Fruit fly (Drosophila melanogaster) whole organism, embryonic: Measurements from ENCODE around the gene CG13108.

Source experiments
- CG1024 ChIP-seq: fragments of 200-800 bp; sonication (Bioruptor generic); IDR thresholded peaks from 2 replicates; pipeline ENCODE4 v1.3.6; 2022; ENCODE audit warnings: missing biosample characterization, missing genetic modification characterization
- CG11398 ChIP-seq: fragments of 200-800 bp; sonication (Bioruptor generic); optimal IDR thresholded peaks from 2 replicates; lab custom pipeline; 2016; ENCODE audit warnings: missing biosample characterization, missing genetic modification characterization
- CG11695 ChIP-seq: fragments of 200-800 bp; sonication (Bioruptor generic); IDR thresholded peaks from 3 replicates; pipeline ENCODE4 v1.3.6; 2022; ENCODE audit warnings: missing biosample characterization, missing genetic modification characterization
- CG12299 ChIP-seq: fragments of 200-800 bp; sonication (Bioruptor generic); optimal IDR thresholded peaks from 2 replicates; lab custom pipeline; 2018; ENCODE audit warnings: missing biosample characterization, mild to moderate bottlenecking, missing genetic modification characterization
- CG14860 ChIP-seq: fragments of 200-800 bp; sonication (Bioruptor generic); IDR thresholded peaks from 3 replicates; pipeline ENCODE4 v1.3.6; 2022; ENCODE audit warnings: missing biosample characterization, missing genetic modification characterization; ENCODE audit not compliant: partially characterized antibody
- CG17829 ChIP-seq: fragments of 200-800 bp; optimal IDR thresholded peaks from 2 replicates; lab custom pipeline; 2019; ENCODE audit warnings: missing biosample characterization, mild to moderate bottlenecking, missing genetic modification characterization, moderate library complexity
- CG18599 ChIP-seq: fragments of 200-800 bp; sonication (Bioruptor generic); optimal IDR thresholded peaks from 3 replicates; lab custom pipeline; 2017; ENCODE audit warnings: missing biosample characterization, missing genetic modification characterization, mild to moderate bottlenecking, moderate library complexity, missing genetic modification reagents
- CG18619 ChIP-seq: fragments of 200-800 bp; sonication (Bioruptor generic); optimal IDR thresholded peaks from 3 replicates; lab custom pipeline; 2017; ENCODE audit warnings: missing biosample characterization, mild to moderate bottlenecking, missing genetic modification characterization
- CG18764 ChIP-seq: fragments of 200-800 bp; sonication (Bioruptor generic); optimal IDR thresholded peaks from 3 replicates; lab custom pipeline; 2016; ENCODE audit warnings: missing biosample characterization, missing genetic modification characterization
- CG30431 ChIP-seq: fragments of 200-800 bp; sonication (Bioruptor generic); optimal IDR thresholded peaks from 2 replicates; lab custom pipeline; 2017; ENCODE audit warnings: missing biosample characterization, missing genetic modification characterization
- CG31224 ChIP-seq: fragments of 200-800 bp; sonication (Bioruptor generic); IDR thresholded peaks from 2 replicates; pipeline ENCODE4 v1.3.6; 2022; ENCODE audit warnings: missing biosample characterization, missing genetic modification characterization
- CG33557 ChIP-seq: fragments of 200-800 bp; sonication (Bioruptor generic); optimal IDR thresholded peaks from 2 replicates; lab custom pipeline; 2019; ENCODE audit warnings: missing biosample characterization, mild to moderate bottlenecking, missing genetic modification characterization, moderate library complexity
- CG3847 ChIP-seq: fragments of 200-800 bp; sonication (Bioruptor generic); IDR thresholded peaks from 2 replicates; pipeline ENCODE4 v1.3.6; 2022; ENCODE audit warnings: missing biosample characterization, missing genetic modification characterization
- CG43689 ChIP-seq: fragments of 200-800 bp; sonication (Bioruptor generic); IDR thresholded peaks from 2 replicates; pipeline ENCODE4 v1.3.6; 2022; ENCODE audit warnings: missing biosample characterization, missing genetic modification characterization
- CG4617 ChIP-seq: fragments of 200-800 bp; sonication (Bioruptor generic); optimal IDR thresholded peaks from 3 replicates; lab custom pipeline; 2016; ENCODE audit warnings: missing biosample characterization, missing genetic modification characterization, borderline replicate concordance
- CG7372 ChIP-seq: fragments of 200-800 bp; sonication (Bioruptor generic); IDR thresholded peaks from 2 replicates; pipeline ENCODE4 v1.3.6; 2022; ENCODE audit warnings: missing biosample characterization, missing genetic modification characterization
- CG7556 ChIP-seq: fragments of 200-800 bp; sonication (Bioruptor generic); optimal IDR thresholded peaks from 2 replicates; lab custom pipeline; 2017; ENCODE audit warnings: missing biosample characterization, mild to moderate bottlenecking, missing genetic modification characterization
- CG8281 ChIP-seq: fragments of 200-800 bp; sonication (Bioruptor generic); optimal IDR thresholded peaks from 2 replicates; lab custom pipeline; 2018; ENCODE audit warnings: missing biosample characterization, mild to moderate bottlenecking, missing genetic modification characterization, moderate library complexity
- CG8765 ChIP-seq: fragments of 200-800 bp; sonication (Bioruptor generic); IDR thresholded peaks from 2 replicates; pipeline ENCODE4 v1.3.6; 2022; ENCODE audit warnings: missing biosample characterization, missing genetic modification characterization
- CG9437 ChIP-seq: fragments of 200-800 bp; sonication (Bioruptor generic); optimal IDR thresholded peaks from 2 replicates; lab custom pipeline; 2018; ENCODE audit warnings: missing biosample characterization, mild to moderate bottlenecking, missing genetic modification characterization
- Dfd ChIP-seq, 2 experiments: fragments of >200 bp; optimal IDR thresholded peaks; 2 replicates each; lab custom pipeline; 2017; ENCODE audit warnings: missing biosample characterization in 2 of 2, missing genetic modification characterization in 2 of 2
- Dip2 ChIP-seq: fragments of 200-800 bp; sonication (Bioruptor generic); IDR thresholded peaks from 2 replicates; pipeline ENCODE4 v1.3.6; 2022; ENCODE audit warnings: missing biosample characterization, missing genetic modification characterization
- Elba2 ChIP-seq: fragments of 200-800 bp; sonication (Bioruptor generic); optimal IDR thresholded peaks from 3 replicates; lab custom pipeline; 2016; ENCODE audit warnings: missing biosample characterization, missing genetic modification characterization
- GATAe ChIP-seq: fragments of 200-800 bp; sonication (Bioruptor generic); conservative IDR thresholded peaks from 2 replicates; pipeline ENCODE4 v1.3.6; 2022; ENCODE audit warnings: missing biosample characterization, missing genetic modification characterization
- H15 ChIP-seq: fragments of 200-800 bp; sonication (Bioruptor generic); IDR thresholded peaks from 3 replicates; pipeline ENCODE4 v1.3.6; 2022; ENCODE audit warnings: missing biosample characterization, missing genetic modification characterization
- HLH54F ChIP-seq: fragments of 200-800 bp; sonication (Bioruptor generic); optimal IDR thresholded peaks from 3 replicates; lab custom pipeline; 2016; ENCODE audit warnings: missing biosample characterization, missing genetic modification characterization
- Hr3 ChIP-seq: fragments of 200-800 bp; sonication (Bioruptor generic); optimal IDR thresholded peaks from 3 replicates; lab custom pipeline; 2016; ENCODE audit warnings: missing biosample characterization, missing genetic modification characterization
- MBD-R2 ChIP-seq: fragments of 200-800 bp; sonication (Bioruptor generic); IDR thresholded peaks from 2 replicates; pipeline ENCODE4 v1.3.6; 2022; ENCODE audit warnings: missing biosample characterization, missing genetic modification characterization
- Oaz ChIP-seq: fragments of 200-800 bp; sonication (Bioruptor generic); IDR thresholded peaks from 2 replicates; pipeline ENCODE4 v1.3.6; 2022; ENCODE audit warnings: missing biosample characterization, missing genetic modification characterization
- PHDP ChIP-seq: fragments of 200-800 bp; sonication (Bioruptor generic); optimal IDR thresholded peaks from 3 replicates; lab custom pipeline; 2018; ENCODE audit warnings: missing biosample characterization, mild to moderate bottlenecking, missing genetic modification characterization, moderate library complexity
- Ravus ChIP-seq: fragments of 200-800 bp; sonication (Bioruptor generic); IDR thresholded peaks from 2 replicates; pipeline ENCODE4 v1.3.6; 2022; ENCODE audit warnings: missing biosample characterization, missing genetic modification characterization
- Sox100B ChIP-seq: fragments of 200-800 bp; sonication (Bioruptor generic); optimal IDR thresholded peaks from 3 replicates; lab custom pipeline; 2018; ENCODE audit warnings: missing biosample characterization, mild to moderate bottlenecking, missing genetic modification characterization
- Stat92E ChIP-seq, 3 experiments: fragments of >200 bp in 2 of 3; fragments of 200-800 bp in 1 of 3; sonication (Bioruptor generic) in 1 of 3; optimal IDR thresholded peaks; 2 replicates each; lab custom pipeline; 2017 to 2019; ENCODE audit warnings: missing biosample characterization in 3 of 3, missing genetic modification characterization in 3 of 3, mild to moderate bottlenecking in 1 of 3, moderate library complexity in 1 of 3
- abd-A ChIP-seq: fragments of 200-800 bp; sonication (Bioruptor generic); optimal IDR thresholded peaks from 3 replicates; lab custom pipeline; 2019; ENCODE audit warnings: missing biosample characterization, mild to moderate bottlenecking, missing genetic modification characterization, moderate library complexity
- ash1 ChIP-seq: fragments of 200-800 bp; sonication (Bioruptor generic); optimal IDR thresholded peaks from 2 replicates; lab custom pipeline; 2018; ENCODE audit warnings: missing biosample characterization, mild to moderate bottlenecking, missing genetic modification characterization
- dmrt11E ChIP-seq: fragments of 200-800 bp; sonication (Bioruptor generic); optimal IDR thresholded peaks from 3 replicates; lab custom pipeline; 2018; ENCODE audit warnings: missing biosample characterization, mild to moderate bottlenecking, missing genetic modification characterization, moderate library complexity
- eve ChIP-seq, 2 experiments: fragments of >200 bp; optimal IDR thresholded peaks; 2 replicates each; lab custom pipeline; 2017; ENCODE audit warnings: missing biosample characterization in 2 of 2, missing genetic modification characterization in 2 of 2
- gce ChIP-seq: fragments of 200-800 bp; sonication (Bioruptor generic); IDR thresholded peaks from 3 replicates; pipeline ENCODE4 v1.3.6; 2022; ENCODE audit warnings: missing biosample characterization, missing genetic modification characterization
- gfzf ChIP-seq: fragments of 200-800 bp; sonication (Bioruptor generic); optimal IDR thresholded peaks from 2 replicates; lab custom pipeline; 2016; ENCODE audit warnings: missing biosample characterization, mild to moderate bottlenecking, missing genetic modification characterization, moderate library complexity
- hbn ChIP-seq: fragments of 200-800 bp; sonication (Bioruptor generic); IDR thresholded peaks from 2 replicates; pipeline ENCODE4 v1.3.6; 2022; ENCODE audit warnings: missing biosample characterization, missing genetic modification characterization; ENCODE audit not compliant: partially characterized antibody
- jigr1 ChIP-seq: fragments of 200-800 bp; sonication (Bioruptor generic); IDR thresholded peaks from 3 replicates; pipeline ENCODE4 v1.3.6; 2022; ENCODE audit warnings: missing biosample characterization, missing genetic modification characterization
- lmd ChIP-seq: fragments of 200-800 bp; sonication (Bioruptor generic); IDR thresholded peaks from 2 replicates; pipeline ENCODE4 v1.3.6; 2022; ENCODE audit warnings: missing biosample characterization, missing genetic modification characterization
- p53 ChIP-seq: fragments of 200-800 bp; sonication (Bioruptor generic); optimal IDR thresholded peaks from 2 replicates; lab custom pipeline; 2016; ENCODE audit warnings: missing biosample characterization, missing genetic modification characterization
- peb ChIP-seq: fragments of 200-800 bp; sonication (Bioruptor generic); IDR thresholded peaks from 2 replicates; pipeline ENCODE4 v1.3.6; 2022; ENCODE audit warnings: missing biosample characterization, missing genetic modification characterization
- pfk ChIP-seq: fragments of 200-800 bp; sonication (Bioruptor generic); optimal IDR thresholded peaks from 2 replicates; lab custom pipeline; 2018; ENCODE audit warnings: missing biosample characterization, mild to moderate bottlenecking, missing genetic modification characterization, moderate library complexity
- schlank ChIP-seq: fragments of 200-800 bp; sonication (Bioruptor generic); optimal IDR thresholded peaks from 2 replicates; lab custom pipeline; 2018; ENCODE audit warnings: missing biosample characterization, mild to moderate bottlenecking, missing genetic modification characterization
- sens ChIP-seq: fragments of 200-800 bp; sonication (Bioruptor generic); peaks from one replicate; lab custom pipeline; 2016; ENCODE audit warnings: missing biosample characterization, missing genetic modification characterization
- shn ChIP-seq: fragments of 200-800 bp; sonication (Bioruptor generic); optimal IDR thresholded peaks from 3 replicates; lab custom pipeline; 2016; ENCODE audit warnings: missing biosample characterization, missing genetic modification characterization
- sna ChIP-seq: fragments of 200-800 bp; sonication (Bioruptor generic); IDR thresholded peaks from 2 replicates; pipeline ENCODE4 v1.3.6; 2022; ENCODE audit warnings: missing biosample characterization, missing genetic modification characterization; ENCODE audit not compliant: partially characterized antibody
- sob ChIP-seq: fragments of 200-800 bp; sonication (Bioruptor generic); IDR thresholded peaks from 2 replicates; pipeline ENCODE4 v1.3.6; 2022; ENCODE audit warnings: missing biosample characterization, missing genetic modification characterization
- tgo ChIP-seq: fragments of 200-800 bp; sonication (Bioruptor generic); IDR thresholded peaks from 3 replicates; pipeline ENCODE4 v1.3.6; 2022; ENCODE audit warnings: missing biosample characterization, missing genetic modification characterization
- zen ChIP-seq: fragments of 200-800 bp; sonication (Bioruptor generic); optimal IDR thresholded peaks from 3 replicates; lab custom pipeline; 2018; ENCODE audit warnings: missing biosample characterization, mild to moderate bottlenecking, missing genetic modification characterization, moderate library complexity

Gene CG13108

dm6 chr2L:9207133-9207532 is 43.1 kb downstream of the CG13108 start (continued):
- no peak for TF ChIP-seq p53
- TF ChIP-seq dmrt11E (tag; lab: Kevin White, UChicago) = peak; percentile 6
- TF ChIP-seq peb (GFP tag; lab: Robert Waterston, UW) = no peak
- TF ChIP-seq CG12299 (tag; lab: Kevin White, UChicago) = no peak
- TF ChIP-seq Dfd (GFP tag; optimal IDR thresholded peaks at IDR 0.05; lab: Kevin White, UChicago) = no peak
- peak in 1 of 2 experiments; percentile 85 for TF ChIP-seq eve (GFP tag; optimal IDR thresholded peaks at IDR 0.05; lab: Kevin White, UChicago)
- TF ChIP-seq CG11695 = no peak
- no peak for TF ChIP-seq MBD-R2 (GFP tag; lab: Robert Waterston, UW)
- no peak for TF ChIP-seq CG8765 (GFP tag; lab: Robert Waterston, UW)
- TF ChIP-seq pfk (GFP tag; lab: Kevin White, UChicago) = no peak
- TF ChIP-seq CG17829 (tag; lab: Kevin White, UChicago) = peak; percentile 29
- TF ChIP-seq Hr3 (GFP tag; lab: Kevin White, UChicago) = peak; percentile 47
- TF ChIP-seq CG14860 (GFP tag; lab: Robert Waterston, UW) = no peak
- TF ChIP-seq gfzf = no peak
- no peak for TF ChIP-seq CG8281 (tag; lab: Kevin White, UChicago)
- TF ChIP-seq CG18764 (GFP tag; lab: Kevin White, UChicago) = peak; percentile 8
- no peak for TF ChIP-seq jigr1 (GFP tag; lab: Robert Waterston, UW)
- peak; percentile 71 for TF ChIP-seq Sox100B (GFP tag; lab: Kevin White, UChicago)
- no peak for TF ChIP-seq CG3847 (GFP tag; lab: Robert Waterston, UW)
- TF ChIP-seq CG7372 (GFP tag; lab: Robert Waterston, UW) = no peak
- TF ChIP-seq CG1024 (GFP tag; lab: Robert Waterston, UW) = no peak
- no peak for TF ChIP-seq ash1
- TF ChIP-seq hbn (GFP tag; lab: Robert Waterston, UW) = no peak
- TF ChIP-seq CG9437 (GFP tag; lab: Kevin White, UChicago) = peak; percentile 8
- TF ChIP-seq CG11398 = no peak
- no peak for TF ChIP-seq CG33557 (GFP tag; lab: Kevin White, UChicago)
- no peak for TF ChIP-seq zen (tag; lab: Kevin White, UChicago)
- peak; percentile 28; the same call in 1 of the 2 replicates for TF ChIP-seq sob (GFP tag; lab: Robert Waterston, UW)
- no peak for TF ChIP-seq CG43689
- no peak for TF ChIP-seq Dip2 (GFP tag; lab: Robert Waterston, UW)
- no peak for TF ChIP-seq abd-A (tag; lab: Kevin White, UChicago)
- TF ChIP-seq Elba2 (GFP tag; lab: Kevin White, UChicago) = no peak
- 0 out of 2 replicates have a peak, but pooled peaks have one; percentile 20 for TF ChIP-seq Oaz
- TF ChIP-seq tgo = peak; percentile 25; the same call in 1 of the 3 replicates
- peak; percentile 7 for TF ChIP-seq CG30431 (GFP tag; lab: Kevin White, UChicago)
- TF ChIP-seq Ravus (GFP tag; lab: Robert Waterston, UW) = no peak
- TF ChIP-seq H15 = no peak
- TF ChIP-seq CG18619 (GFP tag; lab: Kevin White, UChicago) = peak; percentile 4
- no peak for TF ChIP-seq GATAe (GFP tag; lab: Robert Waterston, UW)
- TF ChIP-seq shn (GFP tag; lab: Kevin White, UChicago) = no peak
- no peak for TF ChIP-seq Stat92E (GFP tag; optimal IDR thresholded peaks at IDR 0.05; lab: Kevin White, UChicago)
- no peak for TF ChIP-seq CG4617 (GFP tag; lab: Kevin White, UChicago)
- no peak for TF ChIP-seq gce
- peak; percentile 12 for TF ChIP-seq CG7556
- TF ChIP-seq schlank = no peak
- TF ChIP-seq sens = peak; percentile 64
- no peak for TF ChIP-seq HLH54F (GFP tag; lab: Kevin White, UChicago)
- TF ChIP-seq sna (GFP tag; lab: Robert Waterston, UW) = no peak
- peak; percentile 53 for TF ChIP-seq PHDP (tag; lab: Kevin White, UChicago)
- no peak for TF ChIP-seq lmd (GFP tag; lab: Robert Waterston, UW)
- no peak for TF ChIP-seq CG18599
- TF ChIP-seq CG31224 (GFP tag; lab: Robert Waterston, UW) = no peak
